Worm (Caenorhabditis elegans) whole organism, young adult: ENCODE measurements around the gene C54C6.5.

Experiments used
- C17E4.6 ChIP-seq: fragments of 200-800 bp; sonication (Bioruptor generic); IDR thresholded peaks from 2 replicates; pipeline ENCODE4 v1.3.6; 2022; ENCODE audit warnings: missing genetic modification reagents, missing genetic modification characterization, missing compliant biosample characterization
- F33H1.4 ChIP-seq: fragments of 200-800 bp; sonication (Bioruptor generic); IDR thresholded peaks from 2 replicates; pipeline ENCODE4 v1.3.6; 2022; ENCODE audit warnings: missing genetic modification reagents, missing genetic modification characterization, missing compliant biosample characterization
- F39B2.1 ChIP-seq: fragments of 200-800 bp; sonication (Bioruptor generic); IDR thresholded peaks from 2 replicates; pipeline ENCODE4 v1.3.6; 2022; ENCODE audit warnings: missing genetic modification reagents, missing genetic modification characterization, missing compliant biosample characterization
- F49E8.2 ChIP-seq: sonication (generic microtip); optimal IDR thresholded peaks from 3 replicates; lab custom pipeline; 2017; ENCODE audit warnings: missing genetic modification characterization, mild to moderate bottlenecking, missing compliant biosample characterization, antibody characterized with exemption, moderate library complexity; ENCODE audit not compliant: insufficient read depth
- Y53G8AR.9 ChIP-seq: fragments of 200-800 bp; sonication (Bioruptor generic); conservative IDR thresholded peaks from 2 replicates; pipeline ENCODE4 v1.3.6; 2022; ENCODE audit warnings: missing genetic modification reagents, missing genetic modification characterization, missing compliant biosample characterization
- Y56A3A.18 ChIP-seq: fragments of 200-800 bp; sonication (Bioruptor generic); IDR thresholded peaks from 2 replicates; pipeline ENCODE4 v1.3.6; 2022; ENCODE audit warnings: missing genetic modification reagents, missing genetic modification characterization, missing compliant biosample characterization
- ZK185.1 ChIP-seq: sonication (generic microtip); optimal IDR thresholded peaks from 2 replicates; lab custom pipeline; 2016; ENCODE audit warnings: mild to moderate bottlenecking, missing genetic modification characterization, missing compliant biosample characterization; ENCODE audit not compliant: poor library complexity, severe bottlenecking
- ama-1 ChIP-seq, 3 experiments: fragments of 150-350 bp in 1 of 3; sonication (generic microtip) in 2 of 3; optimal IDR thresholded peaks; 2 replicates each; lab custom pipeline; 2014 to 2018; ENCODE audit warnings: missing biosample characterization in 2 of 3, missing genetic modification characterization in 2 of 3, missing genetic modification reagents in 2 of 3
- aptf-3 ChIP-seq: fragments of 200-800 bp; sonication (Bioruptor generic); IDR thresholded peaks from 2 replicates; pipeline ENCODE4 v1.3.6; 2022; ENCODE audit warnings: missing genetic modification characterization, missing compliant biosample characterization
- athp-1 ChIP-seq: sonication (generic microtip); optimal IDR thresholded peaks from 2 replicates; lab custom pipeline; 2017; ENCODE audit warnings: mild to moderate bottlenecking, missing genetic modification characterization, missing compliant biosample characterization
- attf-6 ChIP-seq: fragments of 200-800 bp; sonication (Bioruptor generic); IDR thresholded peaks from 2 replicates; pipeline ENCODE4 v1.3.6; 2022; ENCODE audit warnings: missing genetic modification reagents, missing genetic modification characterization, missing compliant biosample characterization
- cebp-1 ChIP-seq, 2 experiments: fragments of 200-800 bp in 1 of 2; sonication (Bioruptor generic) in 1 of 2; sonication (generic microtip) in 1 of 2; IDR thresholded peaks in 1 of 2; optimal IDR thresholded peaks in 1 of 2; 2 replicates each; pipeline versions ENCODE4 v1.3.6 to Lab custom; 2017 to 2022; ENCODE audit warnings: missing compliant biosample characterization in 2 of 2, missing genetic modification characterization in 2 of 2, mild to moderate bottlenecking in 1 of 2, missing genetic modification reagents in 1 of 2, moderate library complexity in 1 of 2
- ceh-91 ChIP-seq: fragments of 200-800 bp; sonication (Bioruptor generic); IDR thresholded peaks from 2 replicates; pipeline ENCODE4 v1.3.6; 2022; ENCODE audit warnings: missing genetic modification reagents, missing genetic modification characterization, missing compliant biosample characterization
- egl-18 ChIP-seq: fragments of 200-800 bp; sonication (Bioruptor generic); IDR thresholded peaks from 2 replicates; pipeline ENCODE4 v1.3.6; 2022; ENCODE audit warnings: missing genetic modification reagents, missing genetic modification characterization, missing compliant biosample characterization
- egl-44 ChIP-seq: fragments of 200-800 bp; sonication (Bioruptor generic); IDR thresholded peaks from 2 replicates; pipeline ENCODE4 v1.3.6; 2022; ENCODE audit warnings: missing genetic modification reagents, missing genetic modification characterization, missing compliant biosample characterization
- ekl-4 ChIP-seq: fragments of 200-800 bp; sonication (Bioruptor generic); IDR thresholded peaks from 2 replicates; pipeline ENCODE4 v1.3.6; 2022; ENCODE audit warnings: missing genetic modification reagents, missing genetic modification characterization, missing compliant biosample characterization
- fkh-3 ChIP-seq: sonication (generic microtip); optimal IDR thresholded peaks from 2 replicates; lab custom pipeline; 2016; ENCODE audit warnings: mild to moderate bottlenecking, missing genetic modification characterization, missing compliant biosample characterization
- gei-17 ChIP-seq: fragments of 200-800 bp; sonication (Bioruptor generic); optimal IDR thresholded peaks from 2 replicates; lab custom pipeline; 2018; ENCODE audit warnings: mild to moderate bottlenecking, missing genetic modification characterization, missing compliant biosample characterization
- hmg-1.2 ChIP-seq: fragments of 200-800 bp; sonication (Bioruptor generic); IDR thresholded peaks from 2 replicates; pipeline ENCODE4 v1.3.6; 2022; ENCODE audit warnings: missing genetic modification reagents, missing genetic modification characterization, missing compliant biosample characterization
- hsf-1 ChIP-seq: fragments of 200-800 bp; sonication (Bioruptor generic); IDR thresholded peaks from 2 replicates; pipeline ENCODE4 v1.3.6; 2022; ENCODE audit warnings: missing genetic modification reagents, missing genetic modification characterization, missing compliant biosample characterization
- lin-35 ChIP-seq, 3 experiments: fragments of 150-350 bp in 2 of 3; sonication (generic microtip) in 1 of 3; optimal IDR thresholded peaks; 2 replicates each; lab custom pipeline; 2014 to 2018; ENCODE audit warnings: missing biosample characterization in 3 of 3, missing genetic modification characterization in 3 of 3, missing genetic modification reagents in 3 of 3
- lin-54 ChIP-seq: fragments of 200-800 bp; sonication (Bioruptor generic); optimal IDR thresholded peaks from 2 replicates; lab custom pipeline; 2018; ENCODE audit warnings: mild to moderate bottlenecking, missing genetic modification characterization, missing compliant biosample characterization
- madf-6 ChIP-seq: fragments of 200-800 bp; sonication (Bioruptor generic); IDR thresholded peaks from 2 replicates; pipeline ENCODE4 v1.3.6; 2022; ENCODE audit warnings: missing genetic modification reagents, missing genetic modification characterization, missing compliant biosample characterization
- mcd-1 ChIP-seq: fragments of 200-800 bp; sonication (Bioruptor generic); IDR thresholded peaks from 2 replicates; pipeline ENCODE4 v1.3.6; 2022; ENCODE audit warnings: missing genetic modification reagents, missing genetic modification characterization, missing compliant biosample characterization
- nfyb-1 ChIP-seq: fragments of 200-800 bp; sonication (Bioruptor generic); IDR thresholded peaks from 2 replicates; pipeline ENCODE4 v1.3.6; 2022; ENCODE audit warnings: missing genetic modification reagents, missing genetic modification characterization, missing compliant biosample characterization
- pbrm-1 ChIP-seq: fragments of 200-800 bp; sonication (Bioruptor generic); IDR thresholded peaks from 2 replicates; pipeline ENCODE4 v1.3.6; 2022; ENCODE audit warnings: missing genetic modification reagents, missing genetic modification characterization, missing compliant biosample characterization
- repo-1 ChIP-seq: sonication (generic microtip); optimal IDR thresholded peaks from 2 replicates; lab custom pipeline; 2017; ENCODE audit warnings: mild to moderate bottlenecking, missing genetic modification characterization, missing compliant biosample characterization
- sdz-38 ChIP-seq: sonication (generic microtip); optimal IDR thresholded peaks from 2 replicates; lab custom pipeline; 2016; ENCODE audit warnings: missing genotype, missing genetic modification characterization, missing compliant biosample characterization
- snpc-1.3 ChIP-seq: sonication (generic microtip); optimal IDR thresholded peaks from 2 replicates; lab custom pipeline; 2017; ENCODE audit warnings: missing genetic modification characterization, mild to moderate bottlenecking, missing compliant biosample characterization, antibody characterized with exemption, moderate library complexity, missing genotype, missing genetic modification reagents; ENCODE audit not compliant: insufficient read depth
- snpc-3.4 ChIP-seq: sonication (generic microtip); optimal IDR thresholded peaks from 2 replicates; lab custom pipeline; 2017; ENCODE audit warnings: missing genetic modification characterization, mild to moderate bottlenecking, missing compliant biosample characterization, antibody characterized with exemption, moderate library complexity, missing genotype, missing genetic modification reagents
- snpc-4 ChIP-seq, 5 experiments: fragments of 150-350 bp in 1 of 5; sonication (generic microtip) in 4 of 5; optimal IDR thresholded peaks; 2 replicates each; lab custom pipeline; 2014 to 2018; ENCODE audit warnings: missing genetic modification characterization in 5 of 5, missing biosample characterization in 3 of 5, antibody characterized with exemption in 2 of 5, mild to moderate bottlenecking in 2 of 5, missing compliant biosample characterization in 2 of 5, missing genotype in 2 of 5, moderate library complexity in 2 of 5, missing genetic modification reagents in 1 of 5
- tbp1 ChIP-seq: fragments of 200-800 bp; sonication (Bioruptor generic); optimal IDR thresholded peaks from 2 replicates; lab custom pipeline; 2018; ENCODE audit warnings: mild to moderate bottlenecking, missing genetic modification characterization, missing compliant biosample characterization
- xnd-1 ChIP-seq: sonication (generic microtip); optimal IDR thresholded peaks from 2 replicates; lab custom pipeline; 2016; ENCODE audit warnings: missing genotype, missing genetic modification reagents, missing genetic modification characterization, missing compliant biosample characterization
- ztf-6 ChIP-seq: fragments of 200-800 bp; sonication (Bioruptor generic); IDR thresholded peaks from 2 replicates; pipeline ENCODE4 v1.3.6; 2022; ENCODE audit warnings: missing genetic modification reagents, missing genetic modification characterization, missing compliant biosample characterization

Gene C54C6.5

ce11 chrIII:3504239-3504638 is 45.4 kb downstream of the C54C6.5 start:
- peak; percentile 32; the same call in 1 of the 2 replicates for TF ChIP-seq egl-44 (GFP tag; lab: Robert Waterston, UW)
- no peak for TF ChIP-seq snpc-4 (GFP tag; optimal IDR thresholded peaks at IDR 0.05; lab: Kevin White, UChicago)
- TF ChIP-seq snpc-4 (tag; optimal IDR thresholded peaks at IDR 0.05; lab: Kevin White, UChicago), result no peak

- TF ChIP-seq pbrm-1 (GFP tag; lab: Robert Waterston, UW) (peak; percentile 31), egl-18 (GFP tag; lab: Robert Waterston, UW) (peak; percentile 62; the same call in 1 of the 2 replicates), xnd-1 (no peak), fkh-3 (tag; lab: Kevin White, UChicago) (no peak), snpc-3.4 (peak; percentile 4), snpc-1.3 (tag; lab: Kevin White, UChicago) (no peak), hmg-1.2 (peak; percentile 17; the same call in 1 of the 2 replicates), lin-54 (GFP tag; lab: Kevin White, UChicago) (peak; percentile 47), mcd-1 (peak; percentile 46), Y56A3A.18 (GFP tag; lab: Robert Waterston, UW) (0 out of 2 replicates have a peak, but pooled peaks have one; percentile 74), tbp1 (GFP tag; lab: Kevin White, UChicago) (peak; percentile 9), attf-6 (GFP tag; lab: Robert Waterston, UW) (0 out of 2 replicates have a peak, but pooled peaks have one; percentile 7), cebp-1 (GFP tag; IDR thresholded peaks at IDR 0.05; lab: Robert Waterston, UW) (no peak), cebp-1 (tag; optimal IDR thresholded peaks at IDR 0.05; lab: Kevin White, UChicago) (peak; percentile 22), F39B2.1 (GFP tag; lab: Robert Waterston, UW) (peak; percentile 34; the same call in 1 of the 2 replicates), ztf-6 (GFP tag; lab: Robert Waterston, UW) (no peak), gei-17 (GFP tag; lab: Kevin White, UChicago) (no peak), repo-1 (tag; lab: Kevin White, UChicago) (peak; percentile 36), Y53G8AR.9 (peak; percentile 70), lin-35 (GFP tag; optimal IDR thresholded peaks at IDR 0.05; lab: Kevin White, UChicago) (no peak), ZK185.1 (tag; lab: Kevin White, UChicago) (no peak), sdz-38 (tag; lab: Kevin White, UChicago) (no peak), ama-1 (optimal IDR thresholded peaks at IDR 0.05; lab: Kevin White, UChicago) (no peak), ama-1 (GFP tag; optimal IDR thresholded peaks at IDR 0.05; lab: Kevin White, UChicago) (peak in 1 of 2 experiments; percentile 67), nfyb-1 (GFP tag; lab: Robert Waterston, UW) (peak; percentile 61; the same call in 1 of the 2 replicates), ekl-4 (GFP tag; lab: Robert Waterston, UW) (peak; percentile 73), hsf-1 (GFP tag; lab: Robert Waterston, UW) (peak; percentile 66; the same call in 1 of the 2 replicates), F49E8.2 (peak; percentile 38), F33H1.4 (peak; percentile 18; the same call in 1 of the 2 replicates), madf-6 (peak; percentile 53; the same call in 1 of the 2 replicates), aptf-3 (peak; percentile 60; the same call in 1 of the 2 replicates), athp-1 (tag; lab: Kevin White, UChicago) (no peak), C17E4.6 (GFP tag; lab: Robert Waterston, UW) (no peak), ceh-91 (GFP tag; lab: Robert Waterston, UW) (no peak)
Measured at ce11 chrIII:3503286-3503685, 46.4 kb downstream of the C54C6.5 start, which contains the start of gene rpl-16. TSS of gene rpl-16 (minus strand) at chrIII:3503604.
